Worm (Caenorhabditis elegans) whole organism, late embryonic: ENCODE data around the gene slcf-2.

Experiments used
- C38D4.7 ChIP-seq: fragments of 200-800 bp; sonication (Bioruptor generic); optimal IDR thresholded peaks from 2 replicates; lab custom pipeline; 2018; ENCODE audit warnings: mild to moderate bottlenecking, missing genetic modification characterization, moderate library complexity, missing compliant biosample characterization
- F13H6.1 ChIP-seq: sonication (generic microtip); optimal IDR thresholded peaks from 2 replicates; lab custom pipeline; 2016; ENCODE audit warnings: missing genetic modification characterization, missing compliant biosample characterization
- K02D7.2 ChIP-seq: sonication (generic microtip); optimal IDR thresholded peaks from 2 replicates; lab custom pipeline; 2017; ENCODE audit warnings: mild to moderate bottlenecking, missing genetic modification characterization, missing compliant biosample characterization
- ahr-1 ChIP-seq: sonication (generic microtip); optimal IDR thresholded peaks from 2 replicates; lab custom pipeline; 2016; ENCODE audit warnings: missing genetic modification characterization, missing compliant biosample characterization
- ceh-19 ChIP-seq: fragments of 200-800 bp; sonication (Bioruptor generic); optimal IDR thresholded peaks from 2 replicates; lab custom pipeline; 2018; ENCODE audit warnings: mild to moderate bottlenecking, missing genetic modification characterization, missing compliant biosample characterization
- ceh-2 ChIP-seq: sonication (generic microtip); optimal IDR thresholded peaks from 2 replicates; lab custom pipeline; 2016; ENCODE audit warnings: missing genotype, missing genetic modification characterization, missing compliant biosample characterization
- ceh-24 ChIP-seq: sonication (generic microtip); optimal IDR thresholded peaks from 2 replicates; lab custom pipeline; 2016; ENCODE audit warnings: mild to moderate bottlenecking, missing genetic modification characterization, missing compliant biosample characterization
- ceh-31 ChIP-seq: sonication (generic microtip); optimal IDR thresholded peaks from 2 replicates; lab custom pipeline; 2016; ENCODE audit warnings: missing genetic modification characterization, missing compliant biosample characterization
- ceh-34 ChIP-seq: sonication (generic microtip); optimal IDR thresholded peaks from 2 replicates; lab custom pipeline; 2016; ENCODE audit warnings: mild to moderate bottlenecking, missing genetic modification characterization, missing compliant biosample characterization
- che-1 ChIP-seq: sonication (generic microtip); optimal IDR thresholded peaks from 2 replicates; lab custom pipeline; 2016; ENCODE audit warnings: mild to moderate bottlenecking, missing genetic modification characterization, missing compliant biosample characterization
- dmd-4 ChIP-seq: sonication (generic microtip); optimal IDR thresholded peaks from 2 replicates; lab custom pipeline; 2016; ENCODE audit warnings: borderline replicate concordance, missing genetic modification characterization, missing compliant biosample characterization
- dve-1 ChIP-seq: sonication (generic microtip); optimal IDR thresholded peaks from 2 replicates; lab custom pipeline; 2017; ENCODE audit warnings: antibody characterized with exemption, mild to moderate bottlenecking, missing genetic modification characterization, missing compliant biosample characterization
- elt-2 ChIP-seq: sonication (generic microtip); optimal IDR thresholded peaks from 2 replicates; lab custom pipeline; 2016; ENCODE audit warnings: missing genetic modification reagents, missing genetic modification characterization, missing compliant biosample characterization
- eyg-1 ChIP-seq: sonication (generic microtip); optimal IDR thresholded peaks from 2 replicates; lab custom pipeline; 2016; ENCODE audit warnings: missing genotype, missing genetic modification characterization, missing compliant biosample characterization
- fax-1 ChIP-seq: sonication (generic microtip); optimal IDR thresholded peaks from 2 replicates; lab custom pipeline; 2016; ENCODE audit warnings: missing genotype, missing genetic modification characterization, missing compliant biosample characterization
- fkh-10 ChIP-seq: fragments of 150-350 bp; optimal IDR thresholded peaks from 2 replicates; lab custom pipeline; 2014; ENCODE audit warnings: missing biosample characterization, missing genetic modification reagents, missing genetic modification characterization
- gmeb-2 ChIP-seq: sonication (generic microtip); optimal IDR thresholded peaks from 2 replicates; lab custom pipeline; 2016; ENCODE audit warnings: missing genetic modification characterization, inconsistent platforms, missing compliant biosample characterization
- hlh-15 ChIP-seq: sonication (generic microtip); optimal IDR thresholded peaks from 2 replicates; lab custom pipeline; 2016; ENCODE audit warnings: missing genetic modification characterization, missing compliant biosample characterization
- hlh-30 ChIP-seq: sonication (generic microtip); optimal IDR thresholded peaks from 2 replicates; lab custom pipeline; 2017; ENCODE audit warnings: antibody characterized with exemption, missing genetic modification characterization, missing compliant biosample characterization; ENCODE audit not compliant: insufficient read depth
- hlh-8 ChIP-seq: sonication (generic microtip); optimal IDR thresholded peaks from 2 replicates; lab custom pipeline; 2016; ENCODE audit warnings: missing genotype, missing genetic modification characterization, missing compliant biosample characterization
- lim-6 ChIP-seq: sonication (generic microtip); optimal IDR thresholded peaks from 2 replicates; lab custom pipeline; 2016; ENCODE audit warnings: missing genetic modification characterization, missing compliant biosample characterization
- madf-2 ChIP-seq: sonication (generic microtip); optimal IDR thresholded peaks from 2 replicates; lab custom pipeline; 2017; ENCODE audit warnings: missing genetic modification characterization, missing compliant biosample characterization
- mec-3 ChIP-seq: sonication (generic microtip); optimal IDR thresholded peaks from 2 replicates; lab custom pipeline; 2016; ENCODE audit warnings: borderline replicate concordance, missing genetic modification characterization, missing compliant biosample characterization
- nfya-1 ChIP-seq: sonication (generic microtip); optimal IDR thresholded peaks from 2 replicates; lab custom pipeline; 2017; ENCODE audit warnings: missing genetic modification characterization, mild to moderate bottlenecking, missing compliant biosample characterization, antibody characterized with exemption, moderate library complexity
- nhr-11 ChIP-seq: fragments of 150-350 bp; optimal IDR thresholded peaks from 2 replicates; lab custom pipeline; 2014; ENCODE audit warnings: missing biosample characterization, missing genetic modification characterization
- nhr-232 ChIP-seq: sonication (generic microtip); optimal IDR thresholded peaks from 2 replicates; lab custom pipeline; 2016; ENCODE audit warnings: missing genetic modification characterization, missing compliant biosample characterization
- odd-2 ChIP-seq: sonication (generic microtip); optimal IDR thresholded peaks from 2 replicates; lab custom pipeline; 2017; ENCODE audit warnings: antibody characterized with exemption, mild to moderate bottlenecking, missing genetic modification characterization, missing compliant biosample characterization
- pag-3 ChIP-seq: sonication (generic microtip); optimal IDR thresholded peaks from 2 replicates; lab custom pipeline; 2016; ENCODE audit warnings: missing compliant biosample characterization, missing genetic modification characterization, borderline replicate concordance
- pax-1 ChIP-seq: fragments of 150-350 bp; optimal IDR thresholded peaks from 2 replicates; lab custom pipeline; 2014; ENCODE audit warnings: missing biosample characterization, missing genetic modification characterization
- pha-2 ChIP-seq: sonication (generic microtip); optimal IDR thresholded peaks from 2 replicates; lab custom pipeline; 2017; ENCODE audit warnings: mild to moderate bottlenecking, missing genetic modification characterization, missing compliant biosample characterization
- ref-2 ChIP-seq: sonication (generic microtip); optimal IDR thresholded peaks from 2 replicates; lab custom pipeline; 2016; ENCODE audit warnings: missing genetic modification characterization, missing compliant biosample characterization
- sdc-2 ChIP-seq: sonication (generic microtip); optimal IDR thresholded peaks from 2 replicates; lab custom pipeline; 2016; ENCODE audit warnings: missing genotype, missing genetic modification characterization, missing compliant biosample characterization
- sox-4 ChIP-seq: sonication (generic microtip); optimal IDR thresholded peaks from 2 replicates; lab custom pipeline; 2017; ENCODE audit warnings: mild to moderate bottlenecking, missing genetic modification characterization, inconsistent platforms, missing compliant biosample characterization
- syd-9 ChIP-seq: sonication (generic microtip); optimal IDR thresholded peaks from 2 replicates; lab custom pipeline; 2016; ENCODE audit warnings: mild to moderate bottlenecking, missing genetic modification characterization, moderate library complexity, missing compliant biosample characterization
- ttx-3 ChIP-seq: sonication (generic microtip); optimal IDR thresholded peaks from 2 replicates; lab custom pipeline; 2016; ENCODE audit warnings: missing genetic modification reagents, missing genetic modification characterization, missing compliant biosample characterization
- unc-42 ChIP-seq: sonication (generic microtip); optimal IDR thresholded peaks from 2 replicates; lab custom pipeline; 2016; ENCODE audit warnings: missing genotype, missing genetic modification characterization, missing compliant biosample characterization
- unc-86 ChIP-seq: sonication (generic microtip); optimal IDR thresholded peaks from 2 replicates; lab custom pipeline; 2016; ENCODE audit warnings: missing genetic modification characterization, missing compliant biosample characterization
- ztf-16 ChIP-seq: sonication (generic microtip); optimal IDR thresholded peaks from 2 replicates; lab custom pipeline; 2017; ENCODE audit warnings: missing genetic modification characterization, missing compliant biosample characterization

The slcf-2 gene

DNA sequence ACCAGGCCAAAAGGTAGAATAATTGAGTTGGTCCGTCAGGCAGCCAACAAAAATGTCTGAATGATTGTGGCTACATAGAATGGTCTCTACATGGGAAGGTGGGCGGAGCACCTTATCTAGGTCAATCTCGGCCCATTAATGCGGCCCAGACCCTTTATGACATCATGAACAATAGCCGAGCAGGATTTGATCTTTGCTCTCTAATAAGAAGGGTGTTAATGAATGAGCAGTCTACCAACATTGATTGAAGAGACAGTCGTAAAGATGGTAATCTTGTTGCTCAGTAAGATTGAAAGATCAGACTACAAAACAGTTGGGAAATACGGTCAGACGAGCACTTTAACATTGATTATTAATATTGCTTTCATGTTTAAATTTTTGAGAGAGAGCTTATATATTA is 6.7 kb downstream of the slcf-2 start:
- TF ChIP-seq pha-2 (no peak), ceh-24 (tag; lab: Kevin White, UChicago) (no peak), hlh-15 (tag; lab: Kevin White, UChicago) (no peak), gmeb-2 (tag; lab: Kevin White, UChicago) (no peak), eyg-1 (no peak), pag-3 (tag; lab: Kevin White, UChicago) (no peak), che-1 (tag; lab: Kevin White, UChicago) (no peak), nhr-11 (tag; lab: Kevin White, UChicago) (no peak), ahr-1 (tag; lab: Kevin White, UChicago) (no peak), elt-2 (tag; lab: Kevin White, UChicago) (no peak), fkh-10 (GFP tag; lab: Kevin White, UChicago) (no peak), hlh-8 (no peak), nfya-1 (tag; lab: Kevin White, UChicago) (no peak), ceh-31 (no peak), sdc-2 (tag; lab: Kevin White, UChicago) (no peak)

DNA sequence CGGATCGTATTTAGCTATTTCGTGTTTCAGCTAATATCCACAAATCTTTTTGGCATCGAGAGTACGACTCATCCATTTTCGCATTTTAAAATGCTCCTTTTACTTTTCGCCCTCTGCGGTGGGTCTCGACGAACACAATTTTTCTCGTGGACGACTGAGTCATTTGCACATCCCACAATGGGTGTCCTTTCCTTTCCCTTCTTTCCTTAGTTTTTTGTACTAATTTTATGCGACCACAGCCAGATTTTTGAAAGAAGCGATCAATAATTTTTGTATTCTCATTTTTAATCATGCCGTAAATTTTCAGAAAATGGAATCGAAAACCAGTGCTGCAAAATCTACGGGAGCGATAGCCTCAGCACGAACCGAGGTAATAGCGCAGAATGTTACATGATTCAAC is 8.0 kb downstream of the slcf-2 start, which contains the start of gene C04F6.9:
Gene C04F6.9 (plus strand): TSS at position 301 of the 400 bp plus-strand sequence.
- no peak for TF ChIP-seq lim-6 (tag; lab: Kevin White, UChicago)
- TF ChIP-seq ceh-2, result no peak
- TF ChIP-seq fax-1 (tag; lab: Kevin White, UChicago), result no peak
- TF ChIP-seq mec-3, result no peak

DNA sequence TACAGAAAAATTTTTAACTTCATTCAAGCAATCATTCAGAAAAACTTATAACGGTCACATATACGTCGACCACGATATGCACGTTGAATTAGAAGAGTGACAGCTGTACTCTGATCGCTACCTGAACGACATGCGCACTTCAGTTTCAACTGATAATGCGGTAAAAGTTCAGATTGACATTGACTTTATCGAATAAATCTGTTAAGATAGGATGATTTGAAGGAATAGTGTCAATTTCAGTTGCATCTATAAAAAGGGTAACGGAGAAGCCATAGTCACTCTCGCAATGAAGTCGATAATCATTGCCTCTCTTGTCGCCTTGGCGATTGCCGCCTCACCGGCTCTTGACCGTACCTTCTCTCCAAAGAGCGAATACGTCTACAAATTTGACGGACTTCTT is 9.5 kb downstream of the slcf-2 start, which contains the start of gene vit-5:
Gene vit-5 (plus strand): TSS at position 277 of the 400 bp plus-strand sequence.
- no peak for TF ChIP-seq dmd-4 (tag; lab: Kevin White, UChicago)
- no peak for TF ChIP-seq hlh-30
- TF ChIP-seq madf-2, result no peak
- no peak for TF ChIP-seq ztf-16 (tag; lab: Kevin White, UChicago)
- no peak for TF ChIP-seq lim-6 (tag; lab: Kevin White, UChicago)
- TF ChIP-seq K02D7.2 (tag; lab: Kevin White, UChicago), result no peak
- TF ChIP-seq unc-42, result no peak
- TF ChIP-seq C38D4.7, result no peak
- no peak for TF ChIP-seq sox-4 (tag; lab: Kevin White, UChicago)
- TF ChIP-seq gmeb-2 (tag; lab: Kevin White, UChicago), result no peak
- TF ChIP-seq ceh-19 (GFP tag; lab: Kevin White, UChicago), result no peak
- no peak for TF ChIP-seq ref-2 (tag; lab: Kevin White, UChicago)
- TF ChIP-seq ceh-24 (tag; lab: Kevin White, UChicago), result no peak
- TF ChIP-seq nhr-232 (tag; lab: Kevin White, UChicago), result no peak
- TF ChIP-seq F13H6.1 (tag; lab: Kevin White, UChicago), result no peak
- no peak for TF ChIP-seq pax-1 (tag; lab: Kevin White, UChicago)
- no peak for TF ChIP-seq ceh-2
- no peak for TF ChIP-seq pha-2
- no peak for TF ChIP-seq ceh-34 (tag; lab: Kevin White, UChicago)
- no peak for TF ChIP-seq nfya-1 (tag; lab: Kevin White, UChicago)

DNA sequence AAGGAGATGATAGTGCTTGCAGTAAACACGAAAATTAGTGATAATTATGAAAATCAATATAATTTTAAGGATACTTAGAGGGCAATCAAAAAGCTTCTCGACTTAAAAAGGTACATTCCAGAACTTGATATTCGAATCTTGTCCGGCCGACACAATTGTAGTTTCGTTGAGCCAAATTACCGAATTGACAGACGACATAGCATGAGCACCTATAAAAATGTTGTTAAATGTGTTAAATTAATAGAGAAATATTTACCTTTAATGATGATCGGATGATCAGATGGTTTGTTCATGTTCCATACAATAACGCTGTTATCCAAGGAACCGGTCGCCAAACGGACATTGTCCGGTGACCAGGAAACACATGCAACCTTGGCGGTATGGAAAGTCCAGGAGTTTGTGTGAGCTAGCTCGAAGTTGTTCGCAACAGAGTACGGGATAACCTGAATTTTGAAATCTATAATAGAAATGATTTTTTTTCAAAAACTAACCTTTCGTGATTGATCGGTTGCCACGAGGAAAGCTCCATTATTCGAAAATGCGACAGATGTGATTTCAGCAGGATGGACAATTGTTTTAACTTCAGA is 15.1 kb downstream of the slcf-2 start:
- TF ChIP-seq dve-1 (tag; lab: Kevin White, UChicago) (no peak), mec-3 (no peak), syd-9 (tag; lab: Kevin White, UChicago) (no peak), pag-3 (tag; lab: Kevin White, UChicago) (no peak), ttx-3 (no peak), unc-86 (no peak), ahr-1 (tag; lab: Kevin White, UChicago) (no peak), C38D4.7 (no peak), odd-2 (tag; lab: Kevin White, UChicago) (no peak)
